Worm (Caenorhabditis elegans) whole organism, late embryonic: Measurements from ENCODE around the gene dhhc-14.

Source experiments
- C08G9.2 ChIP-seq: sonication (generic microtip); optimal IDR thresholded peaks from 2 replicates; lab custom pipeline; 2016; ENCODE audit warnings: mild to moderate bottlenecking, missing genetic modification characterization, moderate library complexity, missing compliant biosample characterization
- F13H6.1 ChIP-seq: sonication (generic microtip); optimal IDR thresholded peaks from 2 replicates; lab custom pipeline; 2016; ENCODE audit warnings: missing genetic modification characterization, missing compliant biosample characterization
- K02D7.2 ChIP-seq: sonication (generic microtip); optimal IDR thresholded peaks from 2 replicates; lab custom pipeline; 2017; ENCODE audit warnings: mild to moderate bottlenecking, missing genetic modification characterization, missing compliant biosample characterization
- ahr-1 ChIP-seq: sonication (generic microtip); optimal IDR thresholded peaks from 2 replicates; lab custom pipeline; 2016; ENCODE audit warnings: missing genetic modification characterization, missing compliant biosample characterization
- ceh-18 ChIP-seq: sonication (generic microtip); optimal IDR thresholded peaks from 2 replicates; lab custom pipeline; 2016; ENCODE audit warnings: missing genetic modification characterization, missing compliant biosample characterization
- ceh-2 ChIP-seq: sonication (generic microtip); optimal IDR thresholded peaks from 2 replicates; lab custom pipeline; 2016; ENCODE audit warnings: missing genotype, missing genetic modification characterization, missing compliant biosample characterization
- ceh-24 ChIP-seq: sonication (generic microtip); optimal IDR thresholded peaks from 2 replicates; lab custom pipeline; 2016; ENCODE audit warnings: mild to moderate bottlenecking, missing genetic modification characterization, missing compliant biosample characterization
- ceh-6 ChIP-seq: fragments of 200-800 bp; sonication (Bioruptor generic); optimal IDR thresholded peaks from 2 replicates; lab custom pipeline; 2018; ENCODE audit warnings: mild to moderate bottlenecking, missing genetic modification characterization, missing compliant biosample characterization
- che-1 ChIP-seq: sonication (generic microtip); optimal IDR thresholded peaks from 2 replicates; lab custom pipeline; 2016; ENCODE audit warnings: mild to moderate bottlenecking, missing genetic modification characterization, missing compliant biosample characterization
- dve-1 ChIP-seq: sonication (generic microtip); optimal IDR thresholded peaks from 2 replicates; lab custom pipeline; 2017; ENCODE audit warnings: antibody characterized with exemption, mild to moderate bottlenecking, missing genetic modification characterization, missing compliant biosample characterization
- elt-2 ChIP-seq: sonication (generic microtip); optimal IDR thresholded peaks from 2 replicates; lab custom pipeline; 2016; ENCODE audit warnings: missing genetic modification reagents, missing genetic modification characterization, missing compliant biosample characterization
- elt-4 ChIP-seq: sonication (generic microtip); optimal IDR thresholded peaks from 2 replicates; lab custom pipeline; 2016; ENCODE audit warnings: missing genetic modification characterization, missing compliant biosample characterization
- eyg-1 ChIP-seq: sonication (generic microtip); optimal IDR thresholded peaks from 2 replicates; lab custom pipeline; 2016; ENCODE audit warnings: missing genotype, missing genetic modification characterization, missing compliant biosample characterization
- fkh-10 ChIP-seq: fragments of 150-350 bp; optimal IDR thresholded peaks from 2 replicates; lab custom pipeline; 2014; ENCODE audit warnings: missing biosample characterization, missing genetic modification reagents, missing genetic modification characterization
- fkh-6 ChIP-seq: sonication (generic microtip); optimal IDR thresholded peaks from 2 replicates; lab custom pipeline; 2016; ENCODE audit warnings: missing genetic modification characterization, missing compliant biosample characterization
- hlh-15 ChIP-seq: sonication (generic microtip); optimal IDR thresholded peaks from 2 replicates; lab custom pipeline; 2016; ENCODE audit warnings: missing genetic modification characterization, missing compliant biosample characterization
- hlh-30 ChIP-seq: sonication (generic microtip); optimal IDR thresholded peaks from 2 replicates; lab custom pipeline; 2017; ENCODE audit warnings: antibody characterized with exemption, missing genetic modification characterization, missing compliant biosample characterization; ENCODE audit not compliant: insufficient read depth
- hlh-6 ChIP-seq: sonication (generic microtip); optimal IDR thresholded peaks from 2 replicates; lab custom pipeline; 2016; ENCODE audit warnings: missing genotype, missing genetic modification characterization, missing compliant biosample characterization
- madf-2 ChIP-seq: sonication (generic microtip); optimal IDR thresholded peaks from 2 replicates; lab custom pipeline; 2017; ENCODE audit warnings: missing genetic modification characterization, missing compliant biosample characterization
- mec-3 ChIP-seq: sonication (generic microtip); optimal IDR thresholded peaks from 2 replicates; lab custom pipeline; 2016; ENCODE audit warnings: borderline replicate concordance, missing genetic modification characterization, missing compliant biosample characterization
- nfya-1 ChIP-seq: sonication (generic microtip); optimal IDR thresholded peaks from 2 replicates; lab custom pipeline; 2017; ENCODE audit warnings: missing genetic modification characterization, mild to moderate bottlenecking, missing compliant biosample characterization, antibody characterized with exemption, moderate library complexity
- nhr-11 ChIP-seq: fragments of 150-350 bp; optimal IDR thresholded peaks from 2 replicates; lab custom pipeline; 2014; ENCODE audit warnings: missing biosample characterization, missing genetic modification characterization
- nhr-232 ChIP-seq: sonication (generic microtip); optimal IDR thresholded peaks from 2 replicates; lab custom pipeline; 2016; ENCODE audit warnings: missing genetic modification characterization, missing compliant biosample characterization
- pax-1 ChIP-seq: fragments of 150-350 bp; optimal IDR thresholded peaks from 2 replicates; lab custom pipeline; 2014; ENCODE audit warnings: missing biosample characterization, missing genetic modification characterization
- pha-2 ChIP-seq: sonication (generic microtip); optimal IDR thresholded peaks from 2 replicates; lab custom pipeline; 2017; ENCODE audit warnings: mild to moderate bottlenecking, missing genetic modification characterization, missing compliant biosample characterization
- pha-4 ChIP-seq: fragments of 150-350 bp; optimal IDR thresholded peaks from 2 replicates; lab custom pipeline; 2018; ENCODE audit warnings: missing biosample characterization, missing genetic modification reagents, missing genetic modification characterization
- ref-2 ChIP-seq: sonication (generic microtip); optimal IDR thresholded peaks from 2 replicates; lab custom pipeline; 2016; ENCODE audit warnings: missing genetic modification characterization, missing compliant biosample characterization
- sdc-2 ChIP-seq: sonication (generic microtip); optimal IDR thresholded peaks from 2 replicates; lab custom pipeline; 2016; ENCODE audit warnings: missing genotype, missing genetic modification characterization, missing compliant biosample characterization
- syd-9 ChIP-seq: sonication (generic microtip); optimal IDR thresholded peaks from 2 replicates; lab custom pipeline; 2016; ENCODE audit warnings: mild to moderate bottlenecking, missing genetic modification characterization, moderate library complexity, missing compliant biosample characterization
- tbx-2 ChIP-seq: sonication (generic microtip); optimal IDR thresholded peaks from 2 replicates; lab custom pipeline; 2016; ENCODE audit warnings: missing genetic modification characterization, missing compliant biosample characterization
- unc-3 ChIP-seq, 2 experiments: fragments of 200-800 bp in 1 of 2; sonication (Bioruptor generic) in 1 of 2; sonication (generic microtip) in 1 of 2; conservative IDR thresholded peaks in 1 of 2; optimal IDR thresholded peaks in 1 of 2; 2 replicates each; pipeline versions ENCODE4 v1.3.6 to Lab custom; 2016 to 2022; ENCODE audit warnings: missing compliant biosample characterization in 2 of 2, missing genetic modification characterization in 2 of 2, missing genetic modification reagents in 1 of 2
- zip-5 ChIP-seq: sonication (generic microtip); optimal IDR thresholded peaks from 2 replicates; lab custom pipeline; 2016; ENCODE audit warnings: missing genetic modification characterization, missing compliant biosample characterization
- ztf-16 ChIP-seq: sonication (generic microtip); optimal IDR thresholded peaks from 2 replicates; lab custom pipeline; 2017; ENCODE audit warnings: missing genetic modification characterization, missing compliant biosample characterization

dhhc-14 gene

DNA sequence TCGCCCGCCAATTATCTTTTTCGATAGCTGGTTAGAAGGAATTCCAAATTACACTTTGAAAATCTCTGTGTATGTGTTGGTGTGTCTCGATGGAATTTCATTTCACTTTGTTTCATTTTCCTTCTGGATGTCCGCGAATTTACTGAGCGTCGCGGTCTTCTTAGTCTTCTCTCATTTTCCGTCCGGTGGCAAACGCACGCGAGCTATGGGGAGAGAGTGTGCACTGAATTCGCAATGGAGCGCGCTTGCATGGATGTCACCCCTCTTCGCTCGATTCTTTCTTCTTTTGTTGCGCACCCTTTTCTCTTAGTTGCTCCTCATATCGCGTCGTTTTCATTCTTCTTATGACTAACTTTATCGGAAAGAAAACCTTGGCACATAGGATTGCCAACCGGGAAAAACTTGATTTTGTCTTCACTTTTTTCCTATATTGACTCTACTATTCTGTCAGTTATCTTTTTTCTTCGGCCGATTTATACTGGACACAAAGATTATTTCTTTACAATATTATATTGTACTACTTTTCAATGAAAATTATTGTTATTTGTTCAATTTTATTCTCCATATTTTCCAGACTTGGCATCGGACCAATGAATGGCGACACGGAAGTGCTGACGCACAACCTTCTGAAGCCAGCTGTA is at the start of gene dhhc-14 (continued):
- TF ChIP-seq ceh-18 (tag; lab: Kevin White, UChicago), result peak; percentile 74
- TF ChIP-seq ref-2 (tag; lab: Kevin White, UChicago), result peak; percentile 61
- TF ChIP-seq pha-2 (tag; lab: Kevin White, UChicago), result no peak
- no peak for TF ChIP-seq dve-1 (tag; lab: Kevin White, UChicago)
- TF ChIP-seq ahr-1, result no peak
- peak; percentile 47 for TF ChIP-seq elt-2
- TF ChIP-seq elt-4, result no peak
- TF ChIP-seq tbx-2 (tag; lab: Kevin White, UChicago), result peak; percentile 79
- TF ChIP-seq ceh-6 (GFP tag; lab: Kevin White, UChicago), result no peak
- TF ChIP-seq pha-4 (tag; lab: Kevin White, UChicago), result no peak
- TF ChIP-seq ztf-16 (tag; lab: Kevin White, UChicago), result no peak
- TF ChIP-seq hlh-6, result no peak
- TF ChIP-seq pax-1, result peak; percentile 28
- TF ChIP-seq sdc-2 (tag; lab: Kevin White, UChicago), result peak; percentile 63

DNA sequence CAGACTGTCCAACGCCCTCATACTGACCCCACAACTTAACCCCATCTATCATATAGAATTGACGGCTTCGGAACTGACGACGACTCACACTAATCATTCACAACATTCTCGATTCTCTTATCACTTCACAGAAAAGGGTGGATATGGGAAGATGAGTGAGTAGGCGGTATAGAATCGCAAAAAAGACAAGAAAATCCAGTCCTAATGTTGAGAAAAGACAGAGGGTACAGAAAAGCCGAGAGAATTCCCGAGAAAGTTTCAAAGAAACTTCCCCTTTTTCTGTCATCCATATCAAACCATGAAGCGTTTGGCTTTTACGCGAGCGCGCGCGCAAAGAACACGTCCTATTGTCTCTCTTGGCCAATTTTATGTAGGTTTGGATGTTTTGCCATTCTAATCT is 47.9 kb upstream of the dhhc-14 start:
- TF ChIP-seq unc-3 (GFP tag; conservative IDR thresholded peaks at IDR 0.05; lab: Robert Waterston, UW) (no peak), unc-3 (tag; optimal IDR thresholded peaks at IDR 0.05; lab: Kevin White, UChicago) (no peak), ceh-24 (no peak)

- TF ChIP-seq hlh-30 (tag; lab: Kevin White, UChicago), result no peak
- TF ChIP-seq zip-5 (tag; lab: Kevin White, UChicago), result no peak
- no peak for TF ChIP-seq mec-3
- TF ChIP-seq hlh-15 (tag; lab: Kevin White, UChicago), result no peak
- no peak for TF ChIP-seq fkh-6 (tag; lab: Kevin White, UChicago)
- no peak for TF ChIP-seq nhr-11 (tag; lab: Kevin White, UChicago)
- no peak for TF ChIP-seq K02D7.2 (tag; lab: Kevin White, UChicago)
Observed at ce11 chrX:8507053-8507452, 45.0 kb upstream of the dhhc-14 start.

ce11 chrX:8507576-8507975 is 44.5 kb upstream of the dhhc-14 start, which contains the start of gene H03E18.1:
Gene H03E18.1, plus strand, starts transcription at chrX:8507876.
- TF ChIP-seq ahr-1 (no peak), F13H6.1 (tag; lab: Kevin White, UChicago) (no peak), fkh-10 (GFP tag; lab: Kevin White, UChicago) (no peak), che-1 (tag; lab: Kevin White, UChicago) (no peak), ceh-24 (no peak), syd-9 (tag; lab: Kevin White, UChicago) (no peak), madf-2 (tag; lab: Kevin White, UChicago) (no peak), pax-1 (no peak)
- TF ChIP-seq, all 69 proteins: peak for 0

DNA sequence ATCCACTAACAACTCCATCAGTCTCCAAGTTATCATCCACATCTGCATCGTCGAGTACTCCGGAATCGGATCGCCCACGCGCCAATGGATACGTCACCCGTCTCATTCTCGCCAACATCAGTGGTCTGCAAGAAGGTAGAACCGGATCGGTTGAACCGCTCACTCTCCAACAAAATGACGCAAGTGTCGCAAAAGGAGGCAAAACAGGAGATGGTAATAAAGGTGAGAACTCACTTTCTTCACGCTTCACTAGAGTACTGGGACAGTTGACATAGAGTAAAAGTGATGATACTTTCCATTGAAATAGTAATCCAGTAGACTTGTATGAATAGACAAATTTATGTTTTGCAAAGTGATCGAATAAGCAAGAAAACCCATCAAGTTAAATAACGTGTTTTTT is 43.0 kb upstream of the dhhc-14 start:
- TF ChIP-seq nfya-1 (no peak), nhr-232 (tag; lab: Kevin White, UChicago) (no peak), sdc-2 (tag; lab: Kevin White, UChicago) (no peak), ceh-2 (tag; lab: Kevin White, UChicago) (no peak), C08G9.2 (tag; lab: Kevin White, UChicago) (no peak), fkh-6 (tag; lab: Kevin White, UChicago) (no peak), nhr-11 (tag; lab: Kevin White, UChicago) (no peak), fkh-10 (GFP tag; lab: Kevin White, UChicago) (no peak), ceh-18 (tag; lab: Kevin White, UChicago) (no peak), ceh-24 (no peak), ceh-6 (GFP tag; lab: Kevin White, UChicago) (no peak), eyg-1 (tag; lab: Kevin White, UChicago) (no peak), zip-5 (tag; lab: Kevin White, UChicago) (no peak)
